Fruit fly (Drosophila melanogaster): ENCODE data around the gene Swt1.

Swt1 gene

DNA sequence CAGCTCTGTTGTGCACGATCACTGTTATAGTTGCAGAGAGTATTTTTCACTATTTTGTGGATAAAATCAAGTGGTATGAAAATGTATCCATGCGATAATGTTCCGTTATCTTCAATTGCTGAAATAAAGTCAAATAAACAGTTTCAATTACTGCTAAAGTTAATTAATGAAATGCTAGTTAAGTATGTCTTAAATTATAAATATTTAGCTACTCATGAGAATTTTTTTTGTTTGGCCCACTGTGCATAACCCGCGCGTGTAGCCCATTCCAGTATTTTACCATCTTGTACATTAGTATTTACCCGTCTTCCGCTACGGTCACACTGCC, 4.9 kb downstream of the Swt1 start, which contains the start of gene Ada3 (continued):
- TF ChIP-seq CG1621 (tag; optimal IDR thresholded peaks at IDR 0.05) (peak; percentile 54), salr (GFP tag; optimal IDR thresholded peaks at IDR 0.05) (peak; percentile 47 to 55), CG8319 (GFP tag; optimal IDR thresholded peaks at IDR 0.05) (peak; percentile 64), lz (GFP tag; optimal IDR thresholded peaks at IDR 0.05) (peak; percentile 85), achi (GFP tag; optimal IDR thresholded peaks at IDR 0.05) (peak; percentile 78), CG6163 (GFP tag; IDR thresholded peaks at IDR 0.05) (peak; percentile 74), esn (GFP tag; optimal IDR thresholded peaks at IDR 0.05) (peak; percentile 82), OdsH (GFP tag; optimal IDR thresholded peaks at IDR 0.05) (peak; percentile 81), Ets96B (tag; optimal IDR thresholded peaks at IDR 0.05) (peak; percentile 75), Lpt (GFP tag; optimal IDR thresholded peaks at IDR 0.05) (peak; percentile 64), CG8119 (GFP tag; IDR thresholded peaks at IDR 0.05) (peak; percentile 67; the same call in 1 of the 3 replicates), eg (GFP tag; IDR thresholded peaks at IDR 0.05) (peak; percentile 70; the same call in 2 of the 3 replicates), dsx (GFP tag; optimal IDR thresholded peaks at IDR 0.05; ENCODE audit: poor library complexity, severe bottlenecking) (peak; percentile 46), Sox15 (GFP tag; optimal IDR thresholded peaks at IDR 0.05) (peak; percentile 66), svp (GFP tag) (peak; percentile 89), fkh (GFP tag; optimal IDR thresholded peaks at IDR 0.05) (peak; percentile 44), CG31627 (GFP tag; optimal IDR thresholded peaks at IDR 0.05) (peak; percentile 85), fd85E (GFP tag; optimal IDR thresholded peaks at IDR 0.05) (peak; percentile 55), CG11294 (GFP tag; IDR thresholded peaks at IDR 0.05) (peak; percentile 55; the same call in 1 of the 2 replicates), CG6792 (GFP tag; optimal IDR thresholded peaks at IDR 0.05) (peak; percentile 69), fd59A (GFP tag; optimal IDR thresholded peaks at IDR 0.05) (peak; percentile 66), topi (GFP tag; optimal IDR thresholded peaks at IDR 0.05) (peak; percentile 78), dac (GFP tag; optimal IDR thresholded peaks at IDR 0.05) (peak; percentile 63), CG9139 (GFP tag; optimal IDR thresholded peaks at IDR 0.05) (peak; percentile 49), CG7368 (GFP tag; optimal IDR thresholded peaks at IDR 0.05) (peak; percentile 70), CG4318 (GFP tag; optimal IDR thresholded peaks at IDR 0.05) (peak; percentile 64), CG3032 (tag; optimal IDR thresholded peaks at IDR 0.05) (peak; percentile 72), pdm3 (GFP tag; optimal IDR thresholded peaks at IDR 0.05) (peak; percentile 86), ss (GFP tag; optimal IDR thresholded peaks at IDR 0.05) (peak; percentile 48 to 60), Ets21C (GFP tag; optimal IDR thresholded peaks at IDR 0.05) (peak; percentile 80), CG11902 (GFP tag; optimal IDR thresholded peaks at IDR 0.05) (peak; percentile 69), CG16779 (tag; optimal IDR thresholded peaks at IDR 0.05) (peak; percentile 35), acj6 (GFP tag; optimal IDR thresholded peaks at IDR 0.05) (peak; percentile 79)

- TF ChIP-seq CG10669 (GFP tag; optimal IDR thresholded peaks at IDR 0.05), result peak; percentile 11
- no peak for TF ChIP-seq acj6 (GFP tag; optimal IDR thresholded peaks at IDR 0.05)
- TF ChIP-seq CG10631 (GFP tag; optimal IDR thresholded peaks at IDR 0.05), result no peak
- TF ChIP-seq lz (GFP tag; optimal IDR thresholded peaks at IDR 0.05), result peak; percentile 3
- TF ChIP-seq Ets21C (GFP tag; optimal IDR thresholded peaks at IDR 0.05), result no peak
- peak; percentile 45 for TF ChIP-seq svp (GFP tag)
- TF ChIP-seq Eip78C (GFP tag), result peak; percentile 49
- TF ChIP-seq Hr39 (GFP tag; optimal IDR thresholded peaks at IDR 0.05), result peak; percentile 18
- TF ChIP-seq CG6854 (GFP tag; optimal IDR thresholded peaks at IDR 0.05), result no peak
Observed at dm6 chrX:18084614-18085469, 5.5 kb downstream of the Swt1 start.
